Fruit fly (Drosophila melanogaster): Measurements from ENCODE around the gene CG7330.
A peak's percentile ranks its signal among the peaks of the same experiment; 100 is the strongest.

CG7330 gene

DNA sequence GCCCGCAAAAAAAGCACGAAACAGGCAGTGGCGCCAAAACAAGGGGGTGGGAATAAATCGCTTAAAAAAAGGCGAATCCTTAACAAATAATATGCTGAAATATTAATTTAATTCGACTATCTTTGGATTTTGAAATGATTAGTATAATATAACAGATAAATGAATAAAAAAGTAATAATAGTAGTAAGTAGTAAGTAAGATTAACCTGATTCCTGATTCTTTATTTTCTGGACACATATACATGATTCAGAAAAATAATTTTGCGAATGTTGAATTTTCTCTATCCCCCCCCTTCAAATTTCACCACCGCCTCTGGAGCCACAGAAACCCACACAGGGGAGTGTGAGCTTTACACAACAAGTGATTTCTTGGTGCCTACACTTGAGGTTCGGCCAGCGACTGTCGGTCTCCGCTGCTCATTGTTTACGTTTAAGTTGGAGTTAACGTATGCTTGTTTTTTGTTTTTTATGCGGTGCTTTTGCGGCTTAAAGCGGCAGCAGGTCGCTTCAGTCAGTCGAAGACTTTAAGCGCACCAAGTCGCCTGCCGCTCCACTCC lies at the start of gene CG7330:
Gene CG7330 (plus strand): TSS at position 506 of the 556 bp plus-strand sequence.
- TF ChIP-seq Myc (optimal IDR thresholded peaks at IDR 0.05) (no peak), ttk (optimal IDR thresholded peaks at IDR 0.05) (no peak), insv (optimal IDR thresholded peaks at IDR 0.05) (no peak), h (optimal IDR thresholded peaks at IDR 0.05) (no peak), Sin3A (optimal IDR thresholded peaks at IDR 0.05) (no peak), psq (optimal IDR thresholded peaks at IDR 0.05) (no peak)

dm6 chr3L:18099715-18100114 lies 49.0 kb upstream of the CG7330 start:
- no peak for TF ChIP-seq Myc (optimal IDR thresholded peaks at IDR 0.05)
- no peak for TF ChIP-seq insv (optimal IDR thresholded peaks at IDR 0.05)
- no peak for TF ChIP-seq ttk (optimal IDR thresholded peaks at IDR 0.05)
- no peak for TF ChIP-seq h (optimal IDR thresholded peaks at IDR 0.05)
- TF ChIP-seq Sin3A (optimal IDR thresholded peaks at IDR 0.05): no peak
- no peak for TF ChIP-seq psq (optimal IDR thresholded peaks at IDR 0.05)

DNA sequence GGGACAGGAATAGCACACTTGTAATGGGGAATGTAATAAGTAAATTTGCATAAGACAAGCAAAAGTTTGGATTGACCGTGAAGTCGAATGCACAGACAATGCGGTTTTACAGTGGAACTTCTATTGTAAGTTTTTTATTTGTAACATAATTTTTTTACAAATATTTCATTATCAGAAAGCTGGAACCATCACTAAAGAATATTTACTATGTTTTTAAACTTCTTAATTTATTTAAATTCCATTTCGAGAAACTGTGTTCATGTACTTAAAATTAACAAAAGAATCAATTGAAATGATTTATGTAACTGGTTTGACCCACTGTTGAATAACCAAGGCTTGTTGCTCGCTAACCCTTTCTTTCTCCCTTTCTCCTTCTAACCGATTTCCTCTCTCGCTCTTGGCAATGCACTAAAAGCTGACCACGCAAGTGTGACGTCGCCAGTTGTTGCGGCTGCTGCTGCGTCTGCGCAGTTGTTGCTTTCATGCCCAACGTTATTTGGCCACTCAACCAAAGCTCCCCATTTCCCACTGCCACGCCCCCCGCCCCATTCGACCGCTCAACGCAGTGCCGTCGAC lies 47.2 kb upstream of the CG7330 start:
- no peak for TF ChIP-seq ttk (optimal IDR thresholded peaks at IDR 0.05)
- no peak for TF ChIP-seq insv (optimal IDR thresholded peaks at IDR 0.05)
- TF ChIP-seq h (optimal IDR thresholded peaks at IDR 0.05): no peak
- TF ChIP-seq Myc (optimal IDR thresholded peaks at IDR 0.05): no peak
- no peak for TF ChIP-seq Sin3A (optimal IDR thresholded peaks at IDR 0.05)
- TF ChIP-seq psq (optimal IDR thresholded peaks at IDR 0.05): no peak

DNA sequence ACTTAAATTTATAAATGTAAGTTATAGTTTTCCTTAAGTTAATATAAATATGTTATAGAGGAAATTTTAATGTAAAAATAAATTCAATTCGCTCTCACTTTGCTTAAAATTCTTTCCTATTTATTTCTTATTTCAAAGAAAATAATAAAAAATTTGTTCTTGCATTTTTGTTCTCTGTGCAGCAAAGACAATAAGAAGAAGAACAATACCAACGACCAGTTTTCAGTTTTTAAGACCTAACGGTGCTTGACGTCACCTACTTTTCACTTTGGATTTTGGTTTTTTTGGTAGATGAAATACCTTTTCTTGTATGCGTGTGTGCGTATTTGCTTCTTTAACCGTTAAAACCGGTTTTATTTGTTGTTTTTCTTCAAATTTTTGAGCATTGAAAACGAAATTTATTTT lies 46.6 kb upstream of the CG7330 start:
- no peak for TF ChIP-seq Sin3A (optimal IDR thresholded peaks at IDR 0.05)
- no peak for TF ChIP-seq psq (optimal IDR thresholded peaks at IDR 0.05)
- TF ChIP-seq insv (optimal IDR thresholded peaks at IDR 0.05): no peak

dm6 chr3L:18105343-18106020 lies 43.2 kb upstream of the CG7330 start:
- TF ChIP-seq h (optimal IDR thresholded peaks at IDR 0.05) (no peak), insv (optimal IDR thresholded peaks at IDR 0.05) (no peak), Sin3A (optimal IDR thresholded peaks at IDR 0.05) (no peak), Myc (optimal IDR thresholded peaks at IDR 0.05) (no peak), ttk (optimal IDR thresholded peaks at IDR 0.05) (no peak), psq (optimal IDR thresholded peaks at IDR 0.05) (no peak)

- no peak for TF ChIP-seq psq (optimal IDR thresholded peaks at IDR 0.05)
- TF ChIP-seq ttk (optimal IDR thresholded peaks at IDR 0.05): no peak
- no peak for TF ChIP-seq Myc (optimal IDR thresholded peaks at IDR 0.05)
- no peak for TF ChIP-seq Sin3A (optimal IDR thresholded peaks at IDR 0.05)
- no peak for TF ChIP-seq insv (optimal IDR thresholded peaks at IDR 0.05)
- no peak for TF ChIP-seq h (optimal IDR thresholded peaks at IDR 0.05)
These were observed 42.4 kb upstream of the CG7330 start, which contains the start of the genes CG13698 and mRpS26 for dm6 chr3L:18106021-18106944. CG13698 (minus strand) TSS chr3L:18106149. mRpS26 (plus strand) TSS chr3L:18106579.

- no peak for TF ChIP-seq insv (optimal IDR thresholded peaks at IDR 0.05)
- no peak for TF ChIP-seq Myc (optimal IDR thresholded peaks at IDR 0.05)
- TF ChIP-seq ttk (optimal IDR thresholded peaks at IDR 0.05): no peak
- no peak for TF ChIP-seq Sin3A (optimal IDR thresholded peaks at IDR 0.05)
- no peak for TF ChIP-seq h (optimal IDR thresholded peaks at IDR 0.05)
- TF ChIP-seq psq (optimal IDR thresholded peaks at IDR 0.05): no peak
These were observed 39.3 kb upstream of the CG7330 start, which contains the start of the genes Polr3D and mus304 for dm6 chr3L:18109459-18109863. Polr3D (minus strand) TSS chr3L:18109574. mus304 (plus strand) TSS chr3L:18109814.

dm6 chr3L:18112669-18113068 lies 36.1 kb upstream of the CG7330 start, which contains the start of the genes CG32195 and CG7341:
CG32195 (plus strand) TSS chr3L:18112959.
CG7341 (plus strand) TSS chr3L:18112959.
- TF ChIP-seq h (optimal IDR thresholded peaks at IDR 0.05) (no peak), Sin3A (optimal IDR thresholded peaks at IDR 0.05) (no peak), psq (optimal IDR thresholded peaks at IDR 0.05) (no peak), insv (optimal IDR thresholded peaks at IDR 0.05) (no peak), Myc (optimal IDR thresholded peaks at IDR 0.05) (no peak), ttk (optimal IDR thresholded peaks at IDR 0.05) (no peak)

- no peak for TF ChIP-seq Myc (optimal IDR thresholded peaks at IDR 0.05)
- TF ChIP-seq insv (optimal IDR thresholded peaks at IDR 0.05): no peak
- no peak for TF ChIP-seq Sin3A (optimal IDR thresholded peaks at IDR 0.05)
- no peak for TF ChIP-seq ttk (optimal IDR thresholded peaks at IDR 0.05)
- peak; percentile 90 for TF ChIP-seq h (optimal IDR thresholded peaks at IDR 0.05)
- no peak for TF ChIP-seq psq (optimal IDR thresholded peaks at IDR 0.05)
These were observed 34.4 kb upstream of the CG7330 start for dm6 chr3L:18114038-18114926.

- TF ChIP-seq psq (optimal IDR thresholded peaks at IDR 0.05): no peak
- TF ChIP-seq ttk (optimal IDR thresholded peaks at IDR 0.05): no peak
- no peak for TF ChIP-seq h (optimal IDR thresholded peaks at IDR 0.05)
- TF ChIP-seq insv (optimal IDR thresholded peaks at IDR 0.05): no peak
- no peak for TF ChIP-seq Myc (optimal IDR thresholded peaks at IDR 0.05)
- no peak for TF ChIP-seq Sin3A (optimal IDR thresholded peaks at IDR 0.05)
These were observed 26.8 kb upstream of the CG7330 start, which contains the start of gene CG42853 for dm6 chr3L:18121889-18122288. CG42853 (minus strand) TSS chr3L:18121989.

Measured in Kc167 (cell line).